Fruit fly (Drosophila melanogaster): ENCODE results near the gene CG31869.

Gene CG31869

dm6 chr2L:10800877-10801719, at the start of gene CG31869:
Gene CG31869 (minus strand): TSS chr2L:10801109.
- TF ChIP-seq CG8159 (tag; optimal IDR thresholded peaks at IDR 0.05) (peak; percentile 6), Ets98B (GFP tag; IDR thresholded peaks at IDR 0.05) (peak; percentile 43; the same call in 1 of the 2 replicates), CG9948 (tag; optimal IDR thresholded peaks at IDR 0.05) (peak; percentile 7), CG15710 (tag; optimal IDR thresholded peaks at IDR 0.05) (no peak), gl (tag; optimal IDR thresholded peaks at IDR 0.05) (peak; percentile 4), fd96Ca (GFP tag; IDR thresholded peaks at IDR 0.05) (peak; percentile 63; the same call in 1 of the 3 replicates), CG4496 (GFP tag; IDR thresholded peaks at IDR 0.05) (peak; percentile 63; the same call in 2 of the 3 replicates), Snoo (tag; optimal IDR thresholded peaks at IDR 0.05) (no peak), Pif1B (GFP tag; optimal IDR thresholded peaks at IDR 0.05) (peak; percentile 19), rn (GFP tag; IDR thresholded peaks at IDR 0.05) (0 out of 2 replicates have a peak, but pooled peaks have one; percentile 14), CG34367 (tag; optimal IDR thresholded peaks at IDR 0.05) (peak; percentile 10), CG17806 (tag; optimal IDR thresholded peaks at IDR 0.05) (peak; percentile 7), D1 (tag; optimal IDR thresholded peaks at IDR 0.05) (no peak), CG12605 (GFP tag; IDR thresholded peaks at IDR 0.05) (no peak), Pif1A (GFP tag; optimal IDR thresholded peaks at IDR 0.05) (peak; percentile 30), EcR (GFP tag; optimal IDR thresholded peaks at IDR 0.05) (no peak), CG14655 (GFP tag; optimal IDR thresholded peaks at IDR 0.05) (peak; percentile 11), CG8301 (tag; optimal IDR thresholded peaks at IDR 0.05) (no peak), CG32121 (GFP tag; IDR thresholded peaks at IDR 0.05) (peak; percentile 52), CG10348 (GFP tag; IDR thresholded peaks at IDR 0.05) (no peak), CG13204 (GFP tag; optimal IDR thresholded peaks at IDR 0.05) (peak; percentile 78)

DNA sequence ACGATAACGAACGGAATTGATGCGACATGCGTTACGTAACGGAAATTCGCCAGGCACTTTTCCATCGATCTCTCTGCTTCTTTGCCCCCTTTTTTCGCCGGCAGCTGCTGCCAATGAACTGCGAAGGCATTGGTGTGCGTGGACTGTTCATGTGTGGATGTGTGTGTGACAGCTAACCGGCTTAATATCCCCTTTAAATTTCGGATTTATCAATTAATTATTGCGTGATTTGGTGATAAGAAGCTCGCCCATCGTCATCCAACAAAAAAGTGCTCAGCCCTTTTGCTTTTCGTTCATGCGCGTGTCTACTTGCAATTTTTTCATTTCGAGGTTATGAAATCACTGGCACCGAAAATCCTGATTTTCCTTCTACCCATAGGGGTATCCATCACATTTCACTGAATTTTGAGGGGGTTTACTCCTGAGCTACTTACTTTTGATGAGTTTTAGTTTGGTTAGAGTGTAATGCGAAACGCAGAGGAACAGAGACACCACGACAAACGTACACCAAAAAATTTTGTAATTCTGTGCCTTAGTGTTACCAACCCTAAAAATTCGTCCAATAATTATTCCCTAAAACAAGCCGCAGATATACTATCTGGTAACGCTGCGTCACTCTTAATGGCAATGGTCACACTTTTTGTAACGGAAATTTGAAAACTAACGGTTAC, 49.5 kb upstream of the CG31869 start, which contains the start of gene porin:
Gene porin, minus strand, starts transcription at position 529 of the 671 bp plus-strand sequence.
- no peak for TF ChIP-seq CG8159 (tag; optimal IDR thresholded peaks at IDR 0.05)
- no peak for TF ChIP-seq CG4496 (GFP tag; IDR thresholded peaks at IDR 0.05)
- TF ChIP-seq EcR (GFP tag; optimal IDR thresholded peaks at IDR 0.05) = peak; percentile 95
- TF ChIP-seq Ets98B (GFP tag; IDR thresholded peaks at IDR 0.05) = 0 out of 2 replicates have a peak, but pooled peaks have one; percentile 11
- no peak for TF ChIP-seq CG17806 (tag; optimal IDR thresholded peaks at IDR 0.05)

dm6 chr2L:10849511-10850191, 48.7 kb upstream of the CG31869 start, which contains the start of gene SmydA-3:
Gene SmydA-3 (plus strand): TSS chr2L:10850141.
- peak; percentile 82 for TF ChIP-seq Ets98B (GFP tag; IDR thresholded peaks at IDR 0.05)
- peak; percentile 40; the same call in 1 of the 2 replicates for TF ChIP-seq rn (GFP tag; IDR thresholded peaks at IDR 0.05)
- peak; percentile 7 for TF ChIP-seq CG17806 (tag; optimal IDR thresholded peaks at IDR 0.05)
- TF ChIP-seq Pif1A (GFP tag; optimal IDR thresholded peaks at IDR 0.05) = no peak
- peak; percentile 82 for TF ChIP-seq CG4496 (GFP tag; IDR thresholded peaks at IDR 0.05)
- peak; percentile 68 for TF ChIP-seq CG8301 (tag; optimal IDR thresholded peaks at IDR 0.05)
- TF ChIP-seq EcR (GFP tag; optimal IDR thresholded peaks at IDR 0.05) = no peak
- peak; percentile 73 for TF ChIP-seq CG12605 (GFP tag; IDR thresholded peaks at IDR 0.05)
- peak; percentile 73 for TF ChIP-seq CG32121 (GFP tag; IDR thresholded peaks at IDR 0.05)
- no peak for TF ChIP-seq D1 (tag; optimal IDR thresholded peaks at IDR 0.05)
- peak; percentile 70 for TF ChIP-seq fd96Ca (GFP tag; IDR thresholded peaks at IDR 0.05)
- TF ChIP-seq CG15710 (tag; optimal IDR thresholded peaks at IDR 0.05) = peak; percentile 14
- TF ChIP-seq Snoo (tag; optimal IDR thresholded peaks at IDR 0.05) = no peak
- peak; percentile 5 for TF ChIP-seq CG8159 (tag; optimal IDR thresholded peaks at IDR 0.05)

DNA sequence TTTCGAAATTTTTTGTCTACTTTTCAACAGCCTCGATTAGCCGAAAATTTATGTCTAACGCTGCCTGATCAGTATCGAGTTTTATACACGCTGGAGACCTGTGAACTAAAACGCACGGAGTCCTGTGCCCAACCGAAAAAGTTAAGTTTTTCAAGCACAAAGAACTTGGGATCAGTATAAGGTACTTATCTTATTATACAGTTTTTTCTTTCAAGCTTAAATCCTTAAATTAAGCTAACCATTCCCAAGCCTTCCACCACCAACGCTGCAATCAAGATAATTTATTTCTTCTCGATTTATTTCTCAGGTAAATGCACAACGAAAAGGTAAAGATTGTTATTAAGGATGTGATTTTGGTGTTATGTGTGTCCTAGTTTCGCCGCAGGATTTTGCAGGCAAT, 46.0 kb upstream of the CG31869 start, which contains the start of gene Porin2:
Gene Porin2, minus strand, starts transcription at position 101 of the 400 bp plus-strand sequence.
- no peak for TF ChIP-seq Ets98B (GFP tag; IDR thresholded peaks at IDR 0.05)
- TF ChIP-seq CG8159 (tag; optimal IDR thresholded peaks at IDR 0.05) = no peak
- TF ChIP-seq CG32121 (GFP tag; IDR thresholded peaks at IDR 0.05) = no peak
- TF ChIP-seq Snoo (tag; optimal IDR thresholded peaks at IDR 0.05) = no peak
- TF ChIP-seq Pif1A (GFP tag; optimal IDR thresholded peaks at IDR 0.05) = no peak
- TF ChIP-seq CG12605 (GFP tag; IDR thresholded peaks at IDR 0.05) = no peak
- no peak for TF ChIP-seq CG17806 (tag; optimal IDR thresholded peaks at IDR 0.05)
- TF ChIP-seq CG4496 (GFP tag; IDR thresholded peaks at IDR 0.05) = no peak
- TF ChIP-seq CG14655 (GFP tag; optimal IDR thresholded peaks at IDR 0.05) = no peak
- TF ChIP-seq CG8301 (tag; optimal IDR thresholded peaks at IDR 0.05) = no peak
- no peak for TF ChIP-seq fd96Ca (GFP tag; IDR thresholded peaks at IDR 0.05)
- TF ChIP-seq CG15710 (tag; optimal IDR thresholded peaks at IDR 0.05) = no peak
- TF ChIP-seq CG10348 (GFP tag; IDR thresholded peaks at IDR 0.05) = no peak
- no peak for TF ChIP-seq EcR (GFP tag; optimal IDR thresholded peaks at IDR 0.05)

- TF ChIP-seq CG9948 (tag; optimal IDR thresholded peaks at IDR 0.05) = no peak
- TF ChIP-seq rn (GFP tag; IDR thresholded peaks at IDR 0.05) = no peak
- no peak for TF ChIP-seq CG32121 (GFP tag; IDR thresholded peaks at IDR 0.05)
- TF ChIP-seq CG34367 (tag; optimal IDR thresholded peaks at IDR 0.05) = no peak
- TF ChIP-seq EcR (GFP tag; optimal IDR thresholded peaks at IDR 0.05) = no peak
Observed at dm6 chr2L:10845564-10845963, 44.7 kb upstream of the CG31869 start, which contains the start of the genes CG17139 and CG17140. Gene CG17139 (minus strand): TSS chr2L:10845664. Gene CG17140 (minus strand): TSS chr2L:10845664.
